Fruit fly (Drosophila melanogaster) whole organism, embryonic: Measurements from ENCODE around the gene Zip88E.
A peak's percentile ranks its signal among the peaks of the same experiment; 100 is the strongest.

Source experiments
- Ada2b ChIP-seq: fragments of 200-800 bp; sonication (Bioruptor generic); IDR thresholded peaks from 2 replicates; pipeline ENCODE4 v1.3.6; 2022; ENCODE audit warnings: missing biosample characterization, missing genetic modification characterization
- CG1233 ChIP-seq: fragments of 200-800 bp; sonication (Bioruptor generic); optimal IDR thresholded peaks from 4 replicates; lab custom pipeline; 2018; ENCODE audit warnings: missing biosample characterization, mild to moderate bottlenecking, missing genetic modification characterization
- CG13296 ChIP-seq: fragments of 200-800 bp; sonication (Bioruptor generic); optimal IDR thresholded peaks from 3 replicates; lab custom pipeline; 2018; ENCODE audit warnings: missing biosample characterization, mild to moderate bottlenecking, missing genetic modification characterization
- CG14441 ChIP-seq: fragments of 200-800 bp; sonication (Bioruptor generic); IDR thresholded peaks from 2 replicates; pipeline ENCODE4 v1.3.6; 2022; ENCODE audit warnings: missing biosample characterization, missing genetic modification characterization
- CG14667 ChIP-seq: fragments of 200-800 bp; sonication (Bioruptor generic); IDR thresholded peaks from 2 replicates; pipeline ENCODE4 v1.3.6; 2022; ENCODE audit warnings: missing biosample characterization, missing genetic modification characterization
- CG15514 ChIP-seq: fragments of 200-800 bp; sonication (Bioruptor generic); optimal IDR thresholded peaks from 3 replicates; lab custom pipeline; 2017; ENCODE audit warnings: missing biosample characterization, missing genetic modification characterization, mild to moderate bottlenecking, moderate library complexity, missing genetic modification reagents
- CG1603 ChIP-seq: fragments of 200-800 bp; sonication (Bioruptor generic); optimal IDR thresholded peaks from 2 replicates; lab custom pipeline; 2019; ENCODE audit warnings: missing biosample characterization, mild to moderate bottlenecking, missing genetic modification characterization, moderate library complexity
- CG2116 ChIP-seq: fragments of 200-800 bp; sonication (Bioruptor generic); optimal IDR thresholded peaks from 3 replicates; lab custom pipeline; 2018; ENCODE audit warnings: missing biosample characterization, mild to moderate bottlenecking, missing genetic modification characterization
- CG2712 ChIP-seq: fragments of 200-800 bp; optimal IDR thresholded peaks from 3 replicates; lab custom pipeline; 2019; ENCODE audit warnings: missing biosample characterization, mild to moderate bottlenecking, missing genetic modification characterization, moderate library complexity
- CG33557 ChIP-seq: fragments of 200-800 bp; sonication (Bioruptor generic); optimal IDR thresholded peaks from 2 replicates; lab custom pipeline; 2019; ENCODE audit warnings: missing biosample characterization, mild to moderate bottlenecking, missing genetic modification characterization, moderate library complexity
- CG34224 ChIP-seq: fragments of 200-800 bp; sonication (Bioruptor generic); IDR thresholded peaks from 3 replicates; pipeline ENCODE4 v1.3.6; 2022; ENCODE audit warnings: missing biosample characterization, missing genetic modification characterization; ENCODE audit not compliant: partially characterized antibody
- CG34422 ChIP-seq: fragments of 200-800 bp; sonication (Bioruptor generic); IDR thresholded peaks from 3 replicates; pipeline ENCODE4 v1.3.6; 2022; ENCODE audit warnings: missing biosample characterization, missing genetic modification characterization
- CG3847 ChIP-seq: fragments of 200-800 bp; sonication (Bioruptor generic); IDR thresholded peaks from 2 replicates; pipeline ENCODE4 v1.3.6; 2022; ENCODE audit warnings: missing biosample characterization, missing genetic modification characterization
- CG8765 ChIP-seq: fragments of 200-800 bp; sonication (Bioruptor generic); IDR thresholded peaks from 2 replicates; pipeline ENCODE4 v1.3.6; 2022; ENCODE audit warnings: missing biosample characterization, missing genetic modification characterization
- CG9932 ChIP-seq: fragments of 200-800 bp; sonication (Bioruptor generic); IDR thresholded peaks from 2 replicates; pipeline ENCODE4 v1.3.6; 2022; ENCODE audit warnings: missing biosample characterization, missing genetic modification characterization
- Dll ChIP-seq: fragments of 200-800 bp; sonication (Bioruptor generic); IDR thresholded peaks from 4 replicates; pipeline ENCODE4 v1.3.6; 2022; ENCODE audit warnings: missing biosample characterization, missing genetic modification characterization; ENCODE audit not compliant: partially characterized antibody
- Fer1 ChIP-seq: fragments of 200-800 bp; sonication (Bioruptor generic); optimal IDR thresholded peaks from 2 replicates; lab custom pipeline; 2017; ENCODE audit warnings: missing biosample characterization, mild to moderate bottlenecking, missing genetic modification characterization
- Kr ChIP-seq: fragments of 200-800 bp; sonication (Bioruptor generic); optimal IDR thresholded peaks from 2 replicates; lab custom pipeline; 2017; ENCODE audit warnings: missing biosample characterization, mild to moderate bottlenecking, missing genetic modification characterization
- MTF-1 ChIP-seq: fragments of 200-800 bp; sonication (Bioruptor generic); optimal IDR thresholded peaks from 2 replicates; lab custom pipeline; 2018; ENCODE audit warnings: missing biosample characterization, mild to moderate bottlenecking, missing genetic modification characterization, borderline replicate concordance
- Mrtf ChIP-seq: fragments of 200-800 bp; sonication (Bioruptor generic); IDR thresholded peaks from 3 replicates; pipeline ENCODE4 v1.3.6; 2022; ENCODE audit warnings: missing biosample characterization, missing genetic modification characterization
- Myb ChIP-seq: fragments of 200-800 bp; sonication (Bioruptor generic); optimal IDR thresholded peaks from 2 replicates; lab custom pipeline; 2016; ENCODE audit warnings: missing biosample characterization, missing genetic modification characterization
- Pdp1 ChIP-seq, 2 experiments: fragments of 200-800 bp; sonication (Bioruptor generic); optimal IDR thresholded peaks; 3 replicates each; lab custom pipeline; 2016; ENCODE audit warnings: missing biosample characterization in 2 of 2, missing genetic modification characterization in 2 of 2, mild to moderate bottlenecking in 1 of 2, moderate library complexity in 1 of 2
- Ptx1 ChIP-seq: fragments of 200-800 bp; sonication (Bioruptor generic); IDR thresholded peaks from 2 replicates; pipeline ENCODE4 v1.3.6; 2022; ENCODE audit warnings: missing biosample characterization, missing genetic modification characterization
- Ravus ChIP-seq: fragments of 200-800 bp; sonication (Bioruptor generic); IDR thresholded peaks from 2 replicates; pipeline ENCODE4 v1.3.6; 2022; ENCODE audit warnings: missing biosample characterization, missing genetic modification characterization
- Scr ChIP-seq: fragments of 200-800 bp; sonication (Bioruptor generic); IDR thresholded peaks from 2 replicates; pipeline ENCODE4 v1.3.6; 2022; ENCODE audit warnings: missing biosample characterization, missing genetic modification characterization; ENCODE audit not compliant: partially characterized antibody
- Trl ChIP-seq, 3 experiments: fragments of >200 bp in 2 of 3; fragments of 200-800 bp in 1 of 3; sonication (Bioruptor generic) in 1 of 3; optimal IDR thresholded peaks; 2 replicates in 1 of 3; 3 replicates in 2 of 3; lab custom pipeline; 2016 to 2017; ENCODE audit warnings: missing biosample characterization in 1 of 3, missing genetic modification characterization in 1 of 3
- ab ChIP-seq: fragments of 200-800 bp; sonication (Bioruptor generic); optimal IDR thresholded peaks from 2 replicates; lab custom pipeline; 2016; ENCODE audit warnings: missing biosample characterization, missing genetic modification characterization
- ash1 ChIP-seq: fragments of 200-800 bp; sonication (Bioruptor generic); optimal IDR thresholded peaks from 2 replicates; lab custom pipeline; 2018; ENCODE audit warnings: missing biosample characterization, mild to moderate bottlenecking, missing genetic modification characterization
- bcd ChIP-seq: fragments of 200-800 bp; sonication (Bioruptor generic); optimal IDR thresholded peaks from 2 replicates; lab custom pipeline; 2017; ENCODE audit warnings: missing biosample characterization, mild to moderate bottlenecking, missing genetic modification characterization
- cg ChIP-seq: fragments of 200-800 bp; sonication (Bioruptor generic); optimal IDR thresholded peaks from 3 replicates; lab custom pipeline; 2019; ENCODE audit warnings: missing biosample characterization, mild to moderate bottlenecking, missing genetic modification characterization, moderate library complexity
- crol ChIP-seq: fragments of 200-800 bp; sonication (Bioruptor generic); IDR thresholded peaks from 2 replicates; pipeline ENCODE4 v1.3.6; 2022; ENCODE audit warnings: missing biosample characterization, missing genetic modification characterization
- crp ChIP-seq, 2 experiments: fragments of 200-800 bp; sonication (Bioruptor generic); optimal IDR thresholded peaks; 2 replicates in 1 of 2; 3 replicates in 1 of 2; lab custom pipeline; 2017; ENCODE audit warnings: missing biosample characterization in 2 of 2, missing genetic modification characterization in 2 of 2, mild to moderate bottlenecking in 1 of 2, moderate library complexity in 1 of 2
- cwo ChIP-seq: fragments of 200-800 bp; sonication (Bioruptor generic); optimal IDR thresholded peaks from 3 replicates; lab custom pipeline; 2017; ENCODE audit warnings: missing biosample characterization, missing genetic modification characterization, mild to moderate bottlenecking, moderate library complexity, missing genetic modification reagents
- esg ChIP-seq: fragments of 200-800 bp; sonication (Bioruptor generic); conservative IDR thresholded peaks from 2 replicates; pipeline ENCODE4 v1.3.6; 2022; ENCODE audit warnings: missing biosample characterization, missing genetic modification characterization
- fd64A ChIP-seq: fragments of 200-800 bp; sonication (Bioruptor generic); optimal IDR thresholded peaks from 3 replicates; lab custom pipeline; 2018; ENCODE audit warnings: missing biosample characterization, mild to moderate bottlenecking, missing genetic modification characterization
- gem ChIP-seq: fragments of 200-800 bp; sonication (Bioruptor generic); optimal IDR thresholded peaks from 2 replicates; lab custom pipeline; 2019; ENCODE audit warnings: missing biosample characterization, mild to moderate bottlenecking, missing genetic modification characterization, moderate library complexity
- gfzf ChIP-seq: fragments of 200-800 bp; sonication (Bioruptor generic); optimal IDR thresholded peaks from 2 replicates; lab custom pipeline; 2016; ENCODE audit warnings: missing biosample characterization, mild to moderate bottlenecking, missing genetic modification characterization, moderate library complexity
- grau ChIP-seq: fragments of 200-800 bp; optimal IDR thresholded peaks from 3 replicates; lab custom pipeline; 2019; ENCODE audit warnings: missing biosample characterization, mild to moderate bottlenecking, missing genetic modification characterization, moderate library complexity
- jigr1 ChIP-seq: fragments of 200-800 bp; sonication (Bioruptor generic); IDR thresholded peaks from 3 replicates; pipeline ENCODE4 v1.3.6; 2022; ENCODE audit warnings: missing biosample characterization, missing genetic modification characterization
- nerfin-2 ChIP-seq: fragments of 200-800 bp; sonication (Bioruptor generic); IDR thresholded peaks from 2 replicates; pipeline ENCODE4 v1.3.6; 2022; ENCODE audit warnings: missing biosample characterization, missing genetic modification characterization; ENCODE audit not compliant: partially characterized antibody
- odd ChIP-seq: fragments of 200-800 bp; sonication (Bioruptor generic); optimal IDR thresholded peaks from 2 replicates; lab custom pipeline; 2017; ENCODE audit warnings: missing biosample characterization, mild to moderate bottlenecking, missing genetic modification characterization
- pnt ChIP-seq: fragments of 200-800 bp; sonication (Bioruptor generic); optimal IDR thresholded peaks from 3 replicates; lab custom pipeline; 2016; ENCODE audit warnings: missing biosample characterization, missing genetic modification characterization
- repo ChIP-seq: fragments of 200-800 bp; sonication (Bioruptor generic); optimal IDR thresholded peaks from 2 replicates; lab custom pipeline; 2016; ENCODE audit warnings: missing biosample characterization, missing genetic modification characterization
- rib ChIP-seq: fragments of 200-800 bp; sonication (Bioruptor generic); IDR thresholded peaks from 2 replicates; pipeline ENCODE4 v1.3.6; 2022; ENCODE audit warnings: missing biosample characterization, missing genetic modification characterization
- row ChIP-seq: fragments of 200-800 bp; sonication (Bioruptor generic); IDR thresholded peaks from 3 replicates; pipeline ENCODE4 v1.3.6; 2022; ENCODE audit warnings: missing biosample characterization, missing genetic modification characterization
- sens ChIP-seq: fragments of 200-800 bp; sonication (Bioruptor generic); peaks from one replicate; lab custom pipeline; 2016; ENCODE audit warnings: missing biosample characterization, missing genetic modification characterization
- sens-2 ChIP-seq: fragments of 200-800 bp; sonication (Bioruptor generic); IDR thresholded peaks from 2 replicates; pipeline ENCODE4 v1.3.6; 2022; ENCODE audit warnings: missing biosample characterization, missing genetic modification characterization
- seq ChIP-seq: fragments of 200-800 bp; sonication (Bioruptor generic); IDR thresholded peaks from 2 replicates; pipeline ENCODE4 v1.3.6; 2022; ENCODE audit warnings: missing biosample characterization, missing genetic modification characterization
- sima ChIP-seq: fragments of 200-800 bp; sonication (Bioruptor generic); optimal IDR thresholded peaks from 2 replicates; lab custom pipeline; 2016; ENCODE audit warnings: missing biosample characterization, missing genetic modification characterization

Zip88E gene

DNA sequence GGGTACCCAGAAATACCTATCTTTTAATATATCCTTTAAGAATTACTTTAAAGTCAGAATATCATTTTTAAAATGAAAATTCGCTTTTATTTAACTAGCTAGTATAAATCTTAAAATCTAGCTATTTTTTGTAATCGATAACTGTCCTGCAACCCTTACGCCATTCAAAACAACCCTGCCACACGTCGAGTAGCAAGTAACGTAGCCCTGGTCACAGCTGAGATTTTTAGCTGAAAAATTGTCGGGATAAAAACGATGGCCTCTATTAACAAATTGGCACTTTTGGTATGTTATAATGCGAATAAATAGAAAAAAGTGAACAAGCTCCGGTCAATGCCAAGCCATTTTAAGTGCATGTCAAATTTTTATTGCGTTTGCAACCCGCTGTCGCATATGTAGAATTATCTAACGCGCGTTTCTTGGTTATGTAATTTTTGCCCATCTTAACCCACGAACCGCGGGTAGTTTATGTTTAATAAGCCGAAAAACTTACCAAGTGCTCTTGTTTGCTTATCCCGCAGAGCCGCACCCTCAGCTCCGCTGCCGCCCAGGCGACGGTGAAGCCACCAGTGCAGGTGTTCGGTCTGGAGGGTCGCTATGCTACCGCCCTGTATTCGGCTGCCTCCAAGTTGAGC, 2.9 kb upstream of the Zip88E start, which contains the start of gene ATPsynO (continued):
- TF ChIP-seq grau (tag; lab: Kevin White, UChicago) (peak; percentile 44), Pdp1 (GFP tag; optimal IDR thresholded peaks at IDR 0.05; lab: Kevin White, UChicago) (peak in 1 of 2 experiments; percentile 99), jigr1 (GFP tag; lab: Robert Waterston, UW) (no peak; the same call in 2 of the 3 replicates), CG34422 (GFP tag; lab: Robert Waterston, UW) (peak; percentile 46; the same call in 1 of the 3 replicates), CG34224 (GFP tag; lab: Robert Waterston, UW) (no peak), CG2712 (tag; lab: Kevin White, UChicago) (peak; percentile 59), Ravus (no peak), crp (GFP tag; optimal IDR thresholded peaks at IDR 0.05; lab: Kevin White, UChicago) (peak; percentile 8 to 86), CG1603 (tag; lab: Kevin White, UChicago) (peak; percentile 79), Fer1 (peak; percentile 27), CG15514 (GFP tag; lab: Kevin White, UChicago) (peak; percentile 67), esg (GFP tag; lab: Robert Waterston, UW) (no peak), CG14667 (GFP tag; lab: Robert Waterston, UW) (no peak), crol (GFP tag; lab: Robert Waterston, UW) (no peak), sens (GFP tag; lab: Kevin White, UChicago) (peak; percentile 98), CG1233 (no peak), Ptx1 (no peak), Myb (GFP tag; lab: Kevin White, UChicago) (peak; percentile 51), CG33557 (GFP tag; lab: Kevin White, UChicago) (peak; percentile 25), CG2116 (GFP tag; lab: Kevin White, UChicago) (peak; percentile 98), Ada2b (GFP tag; lab: Robert Waterston, UW) (no peak), Mrtf (no peak), repo (no peak), CG3847 (GFP tag; lab: Robert Waterston, UW) (peak; percentile 17; the same call in 1 of the 2 replicates), odd (no peak), seq (no peak), sens-2 (GFP tag; lab: Robert Waterston, UW) (peak; percentile 71), cwo (no peak), row (peak; percentile 78), fd64A (no peak), CG9932 (GFP tag; lab: Robert Waterston, UW) (peak; percentile 22; the same call in 1 of the 2 replicates), CG8765 (GFP tag; lab: Robert Waterston, UW) (no peak), cg (GFP tag; lab: Kevin White, UChicago) (no peak), ash1 (GFP tag; lab: Kevin White, UChicago) (no peak), sima (GFP tag; lab: Kevin White, UChicago) (no peak), Scr (no peak; the same call in 1 of the 2 replicates), Dll (GFP tag; lab: Robert Waterston, UW) (0 out of 4 replicates have a peak, but pooled peaks have one; percentile 29), gem (tag; lab: Kevin White, UChicago) (no peak), Kr (GFP tag; lab: Kevin White, UChicago) (no peak), ab (GFP tag; lab: Kevin White, UChicago) (no peak), CG14441 (GFP tag; lab: Robert Waterston, UW) (no peak), pnt (GFP tag; lab: Kevin White, UChicago) (no peak), gfzf (GFP tag; lab: Kevin White, UChicago) (peak; percentile 46), nerfin-2 (no peak), bcd (GFP tag; lab: Kevin White, UChicago) (no peak), MTF-1 (GFP tag; lab: Kevin White, UChicago) (no peak), Trl (optimal IDR thresholded peaks at IDR 0.05; lab: Kevin White, UChicago) (no peak), Trl (GFP tag; optimal IDR thresholded peaks at IDR 0.05; lab: Kevin White, UChicago) (no peak), CG13296 (peak; percentile 26), rib (GFP tag; lab: Robert Waterston, UW) (no peak)
